Fruit fly (Drosophila melanogaster) whole organism, embryonic: Measurements from ENCODE around the gene ProRS-m.

Source experiments
- CG10543 ChIP-seq: fragments of 200-800 bp; sonication (Bioruptor generic); optimal IDR thresholded peaks from 3 replicates; lab custom pipeline; 2017; ENCODE audit warnings: missing biosample characterization, mild to moderate bottlenecking, missing genetic modification characterization, moderate library complexity
- CG10979 ChIP-seq: fragments of 200-800 bp; sonication (Bioruptor generic); optimal IDR thresholded peaks from 2 replicates; lab custom pipeline; 2018; ENCODE audit warnings: missing biosample characterization, mild to moderate bottlenecking, missing genetic modification characterization, moderate library complexity
- CG13296 ChIP-seq: fragments of 200-800 bp; sonication (Bioruptor generic); optimal IDR thresholded peaks from 3 replicates; lab custom pipeline; 2018; ENCODE audit warnings: missing biosample characterization, mild to moderate bottlenecking, missing genetic modification characterization
- CG14441 ChIP-seq: fragments of 200-800 bp; sonication (Bioruptor generic); IDR thresholded peaks from 2 replicates; pipeline ENCODE4 v1.3.6; 2022; ENCODE audit warnings: missing biosample characterization, missing genetic modification characterization
- CG15514 ChIP-seq: fragments of 200-800 bp; sonication (Bioruptor generic); optimal IDR thresholded peaks from 3 replicates; lab custom pipeline; 2017; ENCODE audit warnings: missing biosample characterization, missing genetic modification characterization, mild to moderate bottlenecking, moderate library complexity, missing genetic modification reagents
- CG15601 ChIP-seq: fragments of 200-800 bp; sonication (Bioruptor generic); optimal IDR thresholded peaks from 3 replicates; lab custom pipeline; 2019; ENCODE audit warnings: missing biosample characterization, mild to moderate bottlenecking, missing genetic modification characterization, moderate library complexity
- CG1602 ChIP-seq: fragments of 200-800 bp; sonication (Bioruptor generic); optimal IDR thresholded peaks from 3 replicates; lab custom pipeline; 2016; ENCODE audit warnings: missing biosample characterization, missing genetic modification characterization
- CG17802 ChIP-seq: fragments of 200-800 bp; sonication (Bioruptor generic); optimal IDR thresholded peaks from 2 replicates; lab custom pipeline; 2018; ENCODE audit warnings: missing biosample characterization, mild to moderate bottlenecking, missing genetic modification characterization, moderate library complexity
- CG18011 ChIP-seq: fragments of 200-800 bp; sonication (Bioruptor generic); optimal IDR thresholded peaks from 2 replicates; lab custom pipeline; 2017; ENCODE audit warnings: missing biosample characterization, missing genetic modification characterization, mild to moderate bottlenecking, moderate library complexity, missing genotype
- CG18599 ChIP-seq: fragments of 200-800 bp; sonication (Bioruptor generic); optimal IDR thresholded peaks from 3 replicates; lab custom pipeline; 2017; ENCODE audit warnings: missing biosample characterization, missing genetic modification characterization, mild to moderate bottlenecking, moderate library complexity, missing genetic modification reagents
- CG32767 ChIP-seq: fragments of 200-800 bp; sonication (Bioruptor generic); IDR thresholded peaks from 2 replicates; pipeline ENCODE4 v1.3.6; 2022; ENCODE audit warnings: missing biosample characterization, missing genetic modification characterization
- CG3281 ChIP-seq: fragments of 200-800 bp; sonication (Bioruptor generic); optimal IDR thresholded peaks from 3 replicates; lab custom pipeline; 2017; ENCODE audit warnings: missing biosample characterization, mild to moderate bottlenecking, missing genetic modification characterization
- CG34376 ChIP-seq: fragments of 200-800 bp; sonication (Bioruptor generic); optimal IDR thresholded peaks from 2 replicates; lab custom pipeline; 2018; ENCODE audit warnings: missing biosample characterization, mild to moderate bottlenecking, missing genetic modification characterization
- CG4328 ChIP-seq: fragments of 200-800 bp; sonication (Bioruptor generic); optimal IDR thresholded peaks from 3 replicates; lab custom pipeline; 2017; ENCODE audit warnings: missing biosample characterization, missing genetic modification reagents, missing genetic modification characterization
- CG6654 ChIP-seq: fragments of 200-800 bp; sonication (Bioruptor generic); optimal IDR thresholded peaks from 2 replicates; lab custom pipeline; 2017; ENCODE audit warnings: missing biosample characterization, mild to moderate bottlenecking, missing genetic modification characterization
- CG6683 ChIP-seq: fragments of 200-800 bp; sonication (Bioruptor generic); optimal IDR thresholded peaks from 2 replicates; lab custom pipeline; 2017; ENCODE audit warnings: missing biosample characterization, mild to moderate bottlenecking, missing genetic modification characterization, missing genetic modification reagents
- CG6813 ChIP-seq: fragments of 200-800 bp; sonication (Bioruptor generic); optimal IDR thresholded peaks from 2 replicates; lab custom pipeline; 2017; ENCODE audit warnings: missing biosample characterization, missing genetic modification characterization, mild to moderate bottlenecking, moderate library complexity, missing genetic modification reagents
- CG7372 ChIP-seq: fragments of 200-800 bp; sonication (Bioruptor generic); IDR thresholded peaks from 2 replicates; pipeline ENCODE4 v1.3.6; 2022; ENCODE audit warnings: missing biosample characterization, missing genetic modification characterization
- Eip74EF ChIP-seq, 2 experiments: fragments of 200-800 bp in 1 of 2; fragments of >200 bp in 1 of 2; sonication (Bioruptor generic) in 1 of 2; optimal IDR thresholded peaks; 2 replicates each; lab custom pipeline; 2017 to 2019; ENCODE audit warnings: missing biosample characterization in 2 of 2, missing genetic modification characterization in 2 of 2, mild to moderate bottlenecking in 1 of 2, moderate library complexity in 1 of 2
- Fer1 ChIP-seq: fragments of 200-800 bp; sonication (Bioruptor generic); optimal IDR thresholded peaks from 2 replicates; lab custom pipeline; 2017; ENCODE audit warnings: missing biosample characterization, mild to moderate bottlenecking, missing genetic modification characterization
- GATAe ChIP-seq: fragments of 200-800 bp; sonication (Bioruptor generic); conservative IDR thresholded peaks from 2 replicates; pipeline ENCODE4 v1.3.6; 2022; ENCODE audit warnings: missing biosample characterization, missing genetic modification characterization
- HmgD ChIP-seq: fragments of 200-800 bp; sonication (Bioruptor generic); optimal IDR thresholded peaks from 3 replicates; lab custom pipeline; 2016; ENCODE audit warnings: missing biosample characterization, missing genetic modification characterization
- Hr78 ChIP-seq, 2 experiments: fragments of 200-800 bp in 1 of 2; fragments of >200 bp in 1 of 2; sonication (Bioruptor generic) in 1 of 2; optimal IDR thresholded peaks; 2 replicates each; lab custom pipeline; 2017 to 2019; ENCODE audit warnings: missing biosample characterization in 2 of 2, missing genetic modification characterization in 2 of 2, mild to moderate bottlenecking in 1 of 2, moderate library complexity in 1 of 2
- Pdp1 ChIP-seq, 2 experiments: fragments of 200-800 bp; sonication (Bioruptor generic); optimal IDR thresholded peaks; 3 replicates each; lab custom pipeline; 2016; ENCODE audit warnings: missing biosample characterization in 2 of 2, missing genetic modification characterization in 2 of 2, mild to moderate bottlenecking in 1 of 2, moderate library complexity in 1 of 2
- Rx ChIP-seq: fragments of 200-800 bp; sonication (Bioruptor generic); IDR thresholded peaks from 2 replicates; pipeline ENCODE4 v1.3.6; 2022; ENCODE audit warnings: missing biosample characterization, missing genetic modification characterization
- amos ChIP-seq: fragments of 200-800 bp; sonication (Bioruptor generic); IDR thresholded peaks from 2 replicates; pipeline ENCODE4 v1.3.6; 2022; ENCODE audit warnings: missing biosample characterization, missing genetic modification characterization; ENCODE audit not compliant: partially characterized antibody
- caup ChIP-seq: fragments of 200-800 bp; sonication (Bioruptor generic); optimal IDR thresholded peaks from 3 replicates; lab custom pipeline; 2017; ENCODE audit warnings: missing biosample characterization, mild to moderate bottlenecking, missing genetic modification characterization, moderate library complexity; ENCODE audit not compliant: severe bottlenecking
- chinmo ChIP-seq: fragments of 200-800 bp; sonication (Bioruptor generic); IDR thresholded peaks from 4 replicates; pipeline ENCODE4 v1.3.6; 2022; ENCODE audit warnings: missing biosample characterization, missing genetic modification characterization; ENCODE audit not compliant: partially characterized antibody
- dmrt11E ChIP-seq: fragments of 200-800 bp; sonication (Bioruptor generic); optimal IDR thresholded peaks from 3 replicates; lab custom pipeline; 2018; ENCODE audit warnings: missing biosample characterization, mild to moderate bottlenecking, missing genetic modification characterization, moderate library complexity
- dysf ChIP-seq: fragments of 200-800 bp; sonication (Bioruptor generic); IDR thresholded peaks from 3 replicates; pipeline ENCODE4 v1.3.6; 2022; ENCODE audit warnings: missing biosample characterization, missing genetic modification characterization
- exex ChIP-seq: fragments of 200-800 bp; sonication (Bioruptor generic); optimal IDR thresholded peaks from 4 replicates; lab custom pipeline; 2018; ENCODE audit warnings: missing biosample characterization, mild to moderate bottlenecking, missing genetic modification characterization, moderate library complexity
- grn ChIP-seq: fragments of 200-800 bp; sonication (Bioruptor generic); optimal IDR thresholded peaks from 3 replicates; lab custom pipeline; 2017; ENCODE audit warnings: missing biosample characterization, missing genetic modification characterization
- hkb ChIP-seq, 2 experiments: fragments of 200-800 bp in 1 of 2; fragments of >200 bp in 1 of 2; sonication (Bioruptor generic) in 1 of 2; IDR thresholded peaks in 1 of 2; optimal IDR thresholded peaks in 1 of 2; 2 replicates each; pipeline versions ENCODE4 v1.3.6 to Lab custom; 2017 to 2022; ENCODE audit warnings: missing biosample characterization in 1 of 2, missing genetic modification characterization in 1 of 2
- lab ChIP-seq: fragments of 200-800 bp; sonication (Bioruptor generic); optimal IDR thresholded peaks from 3 replicates; lab custom pipeline; 2017; ENCODE audit warnings: missing biosample characterization, missing genetic modification characterization, mild to moderate bottlenecking, moderate library complexity, missing genetic modification reagents
- mirr ChIP-seq: fragments of 200-800 bp; sonication (Bioruptor generic); optimal IDR thresholded peaks from 3 replicates; lab custom pipeline; 2018; ENCODE audit warnings: missing biosample characterization, mild to moderate bottlenecking, missing genetic modification characterization
- odd ChIP-seq: fragments of 200-800 bp; sonication (Bioruptor generic); optimal IDR thresholded peaks from 2 replicates; lab custom pipeline; 2017; ENCODE audit warnings: missing biosample characterization, mild to moderate bottlenecking, missing genetic modification characterization
- pb ChIP-seq: fragments of 200-800 bp; sonication (Bioruptor generic); optimal IDR thresholded peaks from 3 replicates; lab custom pipeline; 2016; ENCODE audit warnings: missing biosample characterization, missing genetic modification characterization
- row ChIP-seq: fragments of 200-800 bp; sonication (Bioruptor generic); IDR thresholded peaks from 3 replicates; pipeline ENCODE4 v1.3.6; 2022; ENCODE audit warnings: missing biosample characterization, missing genetic modification characterization
- sd ChIP-seq: fragments of 200-800 bp; sonication (Bioruptor generic); optimal IDR thresholded peaks from 3 replicates; lab custom pipeline; 2018; ENCODE audit warnings: missing biosample characterization, mild to moderate bottlenecking, missing genetic modification characterization, moderate library complexity
- sna ChIP-seq: fragments of 200-800 bp; sonication (Bioruptor generic); IDR thresholded peaks from 2 replicates; pipeline ENCODE4 v1.3.6; 2022; ENCODE audit warnings: missing biosample characterization, missing genetic modification characterization; ENCODE audit not compliant: partially characterized antibody
- so ChIP-seq: fragments of 200-800 bp; sonication (Bioruptor generic); IDR thresholded peaks from 3 replicates; pipeline ENCODE4 v1.3.6; 2022; ENCODE audit warnings: missing biosample characterization, missing genetic modification characterization
- sug ChIP-seq: fragments of 200-800 bp; optimal IDR thresholded peaks from 2 replicates; lab custom pipeline; 2019; ENCODE audit warnings: missing biosample characterization, mild to moderate bottlenecking, missing genetic modification characterization, moderate library complexity
- trem ChIP-seq: fragments of 200-800 bp; optimal IDR thresholded peaks from 3 replicates; lab custom pipeline; 2019; ENCODE audit warnings: missing biosample characterization, mild to moderate bottlenecking, missing genetic modification characterization, moderate library complexity
- z ChIP-seq: fragments of 200-800 bp; sonication (Bioruptor generic); IDR thresholded peaks from 3 replicates; pipeline ENCODE4 v1.3.6; 2022; ENCODE audit warnings: missing biosample characterization, missing genetic modification characterization
- zen2 ChIP-seq: fragments of 200-800 bp; sonication (Bioruptor generic); IDR thresholded peaks from 3 replicates; pipeline ENCODE4 v1.3.6; 2022; ENCODE audit warnings: missing biosample characterization, missing genetic modification characterization; ENCODE audit not compliant: partially characterized antibody

Gene ProRS-m

DNA sequence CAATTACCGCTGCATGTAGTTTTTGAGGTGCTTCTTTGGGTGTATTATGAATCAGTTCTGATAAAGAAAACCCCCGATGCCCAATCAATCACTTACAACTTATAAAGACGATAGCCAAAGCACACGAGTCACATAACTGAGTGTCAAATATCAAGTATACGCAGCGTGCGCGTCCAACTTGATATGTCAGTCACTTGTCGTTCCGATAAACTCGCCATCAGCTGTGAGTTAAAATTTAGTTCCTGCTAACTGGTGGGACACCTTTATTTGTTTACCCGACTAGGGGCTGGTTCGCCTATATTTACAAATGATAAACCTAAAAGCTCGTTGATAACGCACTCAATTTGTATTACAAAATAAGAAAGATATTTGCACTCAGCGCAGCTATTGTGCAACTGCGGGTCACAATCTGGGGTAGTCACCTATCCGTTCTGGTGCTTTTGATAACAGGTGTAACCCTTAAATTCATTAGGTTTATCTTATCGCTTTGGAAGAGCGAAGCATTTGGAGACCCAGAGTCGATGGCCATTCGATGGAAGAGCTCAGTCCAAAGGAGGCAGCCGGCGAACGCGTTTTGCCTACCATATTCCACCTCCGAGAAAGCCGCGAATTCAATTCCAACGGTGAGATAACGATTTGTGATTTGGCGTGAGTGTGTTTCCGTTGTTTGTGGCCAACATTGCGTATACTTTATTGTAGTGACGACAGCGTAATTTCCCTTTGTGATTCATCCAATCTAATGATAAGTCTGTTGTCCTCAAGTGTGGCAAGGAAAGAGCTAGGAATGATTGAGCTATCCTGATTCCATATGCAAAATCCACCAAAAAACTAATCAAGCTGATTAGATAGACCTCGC is 3.9 kb downstream of the ProRS-m start, which contains the start of gene CG1246:
Gene CG1246 (plus strand): TSS at position 526 of the 856 bp plus-strand sequence.
- TF ChIP-seq CG10979 (tag; lab: Kevin White, UChicago): peak; percentile 8
- no peak for TF ChIP-seq CG32767
- peak; percentile 40 for TF ChIP-seq CG4328 (GFP tag; lab: Kevin White, UChicago)
- TF ChIP-seq CG15514 (GFP tag; lab: Kevin White, UChicago): peak; percentile 33
- no peak for TF ChIP-seq sna (GFP tag; lab: Robert Waterston, UW)
- TF ChIP-seq CG3281 (GFP tag; lab: Kevin White, UChicago): peak; percentile 9
- peak; percentile 25 for TF ChIP-seq CG15601
- peak; percentile 75; the same call in 1 of the 4 replicates for TF ChIP-seq chinmo (GFP tag; lab: Robert Waterston, UW)
- TF ChIP-seq caup (GFP tag; lab: Kevin White, UChicago): peak; percentile 29
- peak; percentile 11 for TF ChIP-seq odd (GFP tag; lab: Kevin White, UChicago)
- peak in 1 of 2 experiments; percentile 9 for TF ChIP-seq Eip74EF (GFP tag; optimal IDR thresholded peaks at IDR 0.05; lab: Kevin White, UChicago)
- TF ChIP-seq hkb (optimal IDR thresholded peaks at IDR 0.05; lab: Kevin White, UChicago): no peak
- peak; percentile 35; the same call in 1 of the 2 replicates for TF ChIP-seq hkb (GFP tag; IDR thresholded peaks at IDR 0.05; lab: Robert Waterston, UW)
- peak; percentile 39; the same call in 1 of the 2 replicates for TF ChIP-seq CG14441 (GFP tag; lab: Robert Waterston, UW)
- TF ChIP-seq exex: peak; percentile 79
- TF ChIP-seq row (GFP tag; lab: Robert Waterston, UW): no peak
- 0 out of 3 replicates have a peak, but pooled peaks have one; percentile 12 for TF ChIP-seq zen2 (GFP tag; lab: Robert Waterston, UW)
- peak; percentile 70 for TF ChIP-seq Fer1 (GFP tag; lab: Kevin White, UChicago)
- peak in 1 of 2 experiments; percentile 96 for TF ChIP-seq Hr78 (GFP tag; optimal IDR thresholded peaks at IDR 0.05; lab: Kevin White, UChicago)
- TF ChIP-seq CG17802: no peak
- no peak for TF ChIP-seq trem (tag; lab: Kevin White, UChicago)
- peak; percentile 60 for TF ChIP-seq lab
- peak; percentile 41 for TF ChIP-seq CG6813 (GFP tag; lab: Kevin White, UChicago)
- TF ChIP-seq sug (tag; lab: Kevin White, UChicago): peak; percentile 77
- TF ChIP-seq dmrt11E: no peak
- TF ChIP-seq CG18011: peak; percentile 18
- TF ChIP-seq CG6683 (GFP tag; lab: Kevin White, UChicago): no peak
- TF ChIP-seq amos (GFP tag; lab: Robert Waterston, UW): no peak
- peak; percentile 26 for TF ChIP-seq CG13296 (GFP tag; lab: Kevin White, UChicago)
- TF ChIP-seq GATAe: 0 out of 2 replicates have a peak, but pooled peaks have one; percentile 44
- no peak for TF ChIP-seq CG6654
- TF ChIP-seq pb: no peak
- TF ChIP-seq so (GFP tag; lab: Robert Waterston, UW): peak; percentile 46; the same call in 1 of the 3 replicates
- no peak for TF ChIP-seq CG1602 (GFP tag; lab: Kevin White, UChicago)
- TF ChIP-seq grn (GFP tag; lab: Kevin White, UChicago): peak; percentile 66
- TF ChIP-seq CG18599 (GFP tag; lab: Kevin White, UChicago): peak; percentile 44
- TF ChIP-seq Pdp1 (GFP tag; optimal IDR thresholded peaks at IDR 0.05; lab: Kevin White, UChicago): peak in 1 of 2 experiments; percentile 96
- no peak for TF ChIP-seq Rx
- TF ChIP-seq mirr (GFP tag; lab: Kevin White, UChicago): peak; percentile 94
- peak; percentile 91 for TF ChIP-seq CG34376 (GFP tag; lab: Kevin White, UChicago)
- 0 out of 3 replicates have a peak, but pooled peaks have one; percentile 17 for TF ChIP-seq z (GFP tag; lab: Robert Waterston, UW)
- TF ChIP-seq CG10543 (GFP tag; lab: Kevin White, UChicago): peak; percentile 50
- 0 out of 2 replicates have a peak, but pooled peaks have one; percentile 30 for TF ChIP-seq CG7372 (GFP tag; lab: Robert Waterston, UW)
- TF ChIP-seq dysf (GFP tag; lab: Robert Waterston, UW): no peak
- no peak for TF ChIP-seq HmgD (GFP tag; lab: Kevin White, UChicago)
- TF ChIP-seq sd (tag; lab: Kevin White, UChicago): peak; percentile 61
